Fruit fly (Drosophila melanogaster) whole organism, wandering third instar larva: ENCODE data around the gene CG43880.
A peak's percentile ranks its signal among the peaks of the same experiment; 100 is the strongest.

Experiments used
- Abd-B ChIP-seq: fragments of >200 bp; optimal IDR thresholded peaks from 2 replicates; lab custom pipeline; 2017; ENCODE audit warnings: missing biosample characterization, missing genetic modification characterization
- CG32264 ChIP-seq: fragments of 200-800 bp; sonication (Bioruptor generic); optimal IDR thresholded peaks from 2 replicates; lab custom pipeline; 2016; ENCODE audit warnings: missing biosample characterization, missing genetic modification characterization
- CG9705 ChIP-seq: fragments of 200-800 bp; sonication (Bioruptor generic); optimal IDR thresholded peaks from 2 replicates; lab custom pipeline; 2018; ENCODE audit warnings: missing biosample characterization, mild to moderate bottlenecking, missing genetic modification characterization
- CrebA ChIP-seq: fragments of 200-800 bp; sonication (Bioruptor generic); optimal IDR thresholded peaks from 2 replicates; lab custom pipeline; 2016; ENCODE audit warnings: missing biosample characterization, mild to moderate bottlenecking, missing genetic modification characterization, borderline replicate concordance
- Dif ChIP-seq: fragments of 200-275, 200-300 bp; sonication (Bioruptor generic); optimal IDR thresholded peaks from 2 replicates; lab custom pipeline; 2018; ENCODE audit warnings: missing biosample characterization, missing genetic modification characterization; ENCODE audit not compliant: partially characterized antibody
- Hnf4 ChIP-seq: fragments of 200-800 bp; sonication (Bioruptor generic); optimal IDR thresholded peaks from 2 replicates; lab custom pipeline; 2016; ENCODE audit warnings: missing biosample characterization, mild to moderate bottlenecking, missing genetic modification characterization
- Hr78 ChIP-seq: fragments of >200 bp; optimal IDR thresholded peaks from 2 replicates; lab custom pipeline; 2017; ENCODE audit warnings: missing biosample characterization, missing genetic modification characterization
- Jra ChIP-seq: sonication (Bioruptor generic); optimal IDR thresholded peaks from 2 replicates; lab custom pipeline; 2016; ENCODE audit warnings: missing biosample characterization, missing genetic modification characterization
- Mio ChIP-seq: sonication (Bioruptor generic); optimal IDR thresholded peaks from 2 replicates; lab custom pipeline; 2016; ENCODE audit warnings: missing biosample characterization, missing genetic modification characterization
- Myc ChIP-seq: fragments of >200 bp; optimal IDR thresholded peaks from 2 replicates; lab custom pipeline; 2017
- N ChIP-seq: fragments of >200 bp; optimal IDR thresholded peaks from 2 replicates; lab custom pipeline; 2018; ENCODE audit warnings: missing biosample characterization, missing external identifiers, missing genetic modification characterization
- OdsH ChIP-seq: fragments of 200-800 bp; sonication (Bioruptor generic); optimal IDR thresholded peaks from 2 replicates; lab custom pipeline; 2016; ENCODE audit warnings: missing biosample characterization, mild to moderate bottlenecking, missing genetic modification characterization
- Rel ChIP-seq, 2 experiments: fragments of 200-800 bp; sonication (Bioruptor generic) in 1 of 2; optimal IDR thresholded peaks; 2 replicates in 1 of 2; 3 replicates in 1 of 2; lab custom pipeline; 2016 to 2019; ENCODE audit warnings: mild to moderate bottlenecking in 2 of 2, missing biosample characterization in 2 of 2, missing genetic modification characterization in 2 of 2, moderate library complexity in 1 of 2
- Sp1 ChIP-seq: fragments of 200-800 bp; sonication (Bioruptor generic); optimal IDR thresholded peaks from 3 replicates; lab custom pipeline; 2019; ENCODE audit warnings: missing biosample characterization, mild to moderate bottlenecking, missing genetic modification characterization, moderate library complexity
- Vsx2 ChIP-seq: fragments of 200-300, 225-300 bp; sonication (Bioruptor generic); optimal IDR thresholded peaks from 2 replicates; lab custom pipeline; 2018; ENCODE audit warnings: missing biosample characterization, missing genetic modification characterization; ENCODE audit not compliant: partially characterized antibody
- br ChIP-seq: fragments of 200-800 bp; sonication (Bioruptor generic); optimal IDR thresholded peaks from 2 replicates; lab custom pipeline; 2016; ENCODE audit warnings: missing biosample characterization, missing genetic modification characterization
- brk ChIP-seq: fragments of 200-800 bp; sonication (Bioruptor generic); optimal IDR thresholded peaks from 2 replicates; lab custom pipeline; 2016; ENCODE audit warnings: missing biosample characterization, mild to moderate bottlenecking, missing genetic modification characterization
- dl ChIP-seq, 2 experiments: fragments of 175-275, 200-275 bp in 1 of 2; fragments of 200-275 bp in 1 of 2; sonication (Bioruptor generic); optimal IDR thresholded peaks; lab custom pipeline; 2018; ENCODE audit warnings: mild to moderate bottlenecking in 2 of 2, missing biosample characterization in 2 of 2, missing genetic modification characterization in 2 of 2, moderate library complexity in 2 of 2; ENCODE audit not compliant: partially characterized antibody in 2 of 2, insufficient read depth in 1 of 2
- dmrt93B ChIP-seq: fragments of 200-800 bp; sonication (Bioruptor generic); optimal IDR thresholded peaks from 2 replicates; lab custom pipeline; 2018; ENCODE audit warnings: missing biosample characterization, mild to moderate bottlenecking, missing genetic modification characterization
- ey ChIP-seq: fragments of 200-800 bp; sonication (Bioruptor generic); optimal IDR thresholded peaks from 2 replicates; lab custom pipeline; 2016; ENCODE audit warnings: missing biosample characterization, missing genetic modification characterization
- h ChIP-seq: fragments of 200-800 bp; sonication (Bioruptor generic); optimal IDR thresholded peaks from 3 replicates; lab custom pipeline; 2016; ENCODE audit warnings: missing biosample characterization, mild to moderate bottlenecking, missing genetic modification characterization
- jim ChIP-seq: fragments of 175-275, 200-325 bp; sonication (Bioruptor generic); optimal IDR thresholded peaks from 2 replicates; lab custom pipeline; 2016; ENCODE audit warnings: missing biosample characterization, mild to moderate bottlenecking, missing genetic modification characterization
- lola ChIP-seq: fragments of >200 bp; optimal IDR thresholded peaks from 2 replicates; lab custom pipeline; 2017; ENCODE audit warnings: missing biosample characterization, missing genetic modification characterization
- pan ChIP-seq: fragments of >200 bp; optimal IDR thresholded peaks from 2 replicates; lab custom pipeline; 2017
- psq ChIP-seq: fragments of 200-800 bp; sonication (Bioruptor generic); optimal IDR thresholded peaks from 3 replicates; lab custom pipeline; 2017; ENCODE audit warnings: missing biosample characterization, mild to moderate bottlenecking, missing genetic modification characterization, moderate library complexity
- rgr ChIP-seq: fragments of 200-800 bp; sonication (Bioruptor generic); optimal IDR thresholded peaks from 3 replicates; lab custom pipeline; 2016; ENCODE audit warnings: missing biosample characterization, mild to moderate bottlenecking, missing genetic modification characterization
- sage ChIP-seq: fragments of 200-800 bp; sonication (Bioruptor generic); optimal IDR thresholded peaks from 2 replicates; lab custom pipeline; 2016; ENCODE audit warnings: missing biosample characterization, mild to moderate bottlenecking, missing genetic modification characterization
- sv ChIP-seq: fragments of 200-800 bp; sonication (Bioruptor generic); optimal IDR thresholded peaks from 3 replicates; lab custom pipeline; 2016; ENCODE audit warnings: missing biosample characterization, missing genetic modification characterization
- tai ChIP-seq: sonication (Bioruptor generic); optimal IDR thresholded peaks from 2 replicates; lab custom pipeline; 2016; ENCODE audit warnings: missing biosample characterization, missing genetic modification characterization
- usp ChIP-seq: fragments of >200 bp; optimal IDR thresholded peaks from 2 replicates; lab custom pipeline; 2017; ENCODE audit warnings: missing biosample characterization, missing genetic modification characterization
- woc ChIP-seq: sonication (Bioruptor generic); optimal IDR thresholded peaks from 2 replicates; lab custom pipeline; 2016; ENCODE audit warnings: missing biosample characterization, mild to moderate bottlenecking, missing genetic modification characterization

Gene CG43880

dm6 chr3L:7943950-7944349 is 2.2 kb downstream of the CG43880 start:
- no peak for TF ChIP-seq CG32264
- no peak for TF ChIP-seq rgr
- TF ChIP-seq Hnf4 (GFP tag; lab: Kevin White, UChicago) = no peak
- TF ChIP-seq Mio (GFP tag; lab: Kevin White, UChicago) = no peak
- TF ChIP-seq pan (lab: Kevin White, UChicago) = no peak
- no peak for TF ChIP-seq br (GFP tag; lab: Kevin White, UChicago)
- TF ChIP-seq usp (GFP tag; lab: Kevin White, UChicago) = no peak
- no peak for TF ChIP-seq lola (GFP tag; lab: Kevin White, UChicago)
- TF ChIP-seq Myc = no peak
- no peak for TF ChIP-seq woc (GFP tag; lab: Kevin White, UChicago)
- TF ChIP-seq Dif (GFP tag; lab: Kevin White, UChicago) = no peak
- TF ChIP-seq, all 38 proteins: peak for 0

dm6 chr3L:7943046-7943445 is 3.1 kb downstream of the CG43880 start:
- TF ChIP-seq pan (lab: Kevin White, UChicago) = no peak
- no peak for TF ChIP-seq OdsH (GFP tag; lab: Kevin White, UChicago)
- peak; percentile 4 for TF ChIP-seq dmrt93B (GFP tag; lab: Kevin White, UChicago)
- no peak for TF ChIP-seq Hnf4 (GFP tag; lab: Kevin White, UChicago)
- no peak for TF ChIP-seq lola (GFP tag; lab: Kevin White, UChicago)
- TF ChIP-seq Vsx2 (GFP tag; lab: Kevin White, UChicago) = no peak
- TF ChIP-seq psq (GFP tag; lab: Kevin White, UChicago) = peak; percentile 29

DNA sequence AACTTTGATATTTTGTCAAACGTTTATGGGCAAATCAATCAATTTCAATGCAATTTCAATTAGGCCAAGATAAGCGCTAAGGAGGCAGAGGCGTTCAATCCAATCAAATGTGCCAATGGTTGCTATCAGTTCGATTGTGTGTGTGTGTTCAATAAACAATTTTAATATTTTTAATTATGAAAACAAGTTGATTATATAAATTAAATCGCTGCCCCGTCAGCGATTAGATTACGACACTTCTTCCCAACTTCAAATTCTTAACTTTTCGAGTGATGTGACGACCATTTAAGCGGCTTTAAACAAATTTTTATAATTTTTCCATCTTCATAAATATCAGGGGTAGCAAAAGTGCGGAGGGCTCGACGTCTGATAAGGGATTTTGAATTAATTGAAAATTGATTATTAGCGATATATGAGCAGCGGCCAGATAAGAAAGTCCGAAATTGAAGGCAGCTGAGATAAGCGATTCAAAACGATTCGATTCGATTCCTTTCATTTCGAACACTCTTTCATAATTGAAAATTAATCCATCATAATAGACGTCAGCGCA is 3.6 kb downstream of the CG43880 start:
- TF ChIP-seq tai (no peak), sv (no peak), dmrt93B (GFP tag; lab: Kevin White, UChicago) (no peak), Sp1 (GFP tag; lab: Kevin White, UChicago) (peak; percentile 20), brk (GFP tag; lab: Kevin White, UChicago) (no peak), Hr78 (no peak), woc (GFP tag; lab: Kevin White, UChicago) (no peak), Jra (GFP tag; lab: Kevin White, UChicago) (no peak), h (peak; percentile 34), CrebA (peak; percentile 42), N (GFP tag; lab: Kevin White, UChicago) (no peak), lola (GFP tag; lab: Kevin White, UChicago) (no peak), OdsH (GFP tag; lab: Kevin White, UChicago) (no peak)
- TF ChIP-seq, all 38 proteins: peak for 3

dm6 chr3L:7941514-7941913 is 4.6 kb downstream of the CG43880 start:
- TF ChIP-seq Abd-B (GFP tag; lab: Kevin White, UChicago) = no peak
- no peak for TF ChIP-seq CG9705 (GFP tag; lab: Kevin White, UChicago)
- TF ChIP-seq OdsH (GFP tag; lab: Kevin White, UChicago) = no peak
- TF ChIP-seq ey = no peak
- TF ChIP-seq woc (GFP tag; lab: Kevin White, UChicago) = no peak
- TF ChIP-seq N (GFP tag; lab: Kevin White, UChicago) = no peak
- no peak for TF ChIP-seq Rel (GFP tag; optimal IDR thresholded peaks at IDR 0.05; lab: Kevin White, UChicago)
- no peak for TF ChIP-seq Rel (tag; optimal IDR thresholded peaks at IDR 0.05; lab: Kevin White, UChicago)
- no peak for TF ChIP-seq Dif (GFP tag; lab: Kevin White, UChicago)
- TF ChIP-seq Mio (GFP tag; lab: Kevin White, UChicago) = no peak
- TF ChIP-seq, all 38 proteins: peak for 0

DNA sequence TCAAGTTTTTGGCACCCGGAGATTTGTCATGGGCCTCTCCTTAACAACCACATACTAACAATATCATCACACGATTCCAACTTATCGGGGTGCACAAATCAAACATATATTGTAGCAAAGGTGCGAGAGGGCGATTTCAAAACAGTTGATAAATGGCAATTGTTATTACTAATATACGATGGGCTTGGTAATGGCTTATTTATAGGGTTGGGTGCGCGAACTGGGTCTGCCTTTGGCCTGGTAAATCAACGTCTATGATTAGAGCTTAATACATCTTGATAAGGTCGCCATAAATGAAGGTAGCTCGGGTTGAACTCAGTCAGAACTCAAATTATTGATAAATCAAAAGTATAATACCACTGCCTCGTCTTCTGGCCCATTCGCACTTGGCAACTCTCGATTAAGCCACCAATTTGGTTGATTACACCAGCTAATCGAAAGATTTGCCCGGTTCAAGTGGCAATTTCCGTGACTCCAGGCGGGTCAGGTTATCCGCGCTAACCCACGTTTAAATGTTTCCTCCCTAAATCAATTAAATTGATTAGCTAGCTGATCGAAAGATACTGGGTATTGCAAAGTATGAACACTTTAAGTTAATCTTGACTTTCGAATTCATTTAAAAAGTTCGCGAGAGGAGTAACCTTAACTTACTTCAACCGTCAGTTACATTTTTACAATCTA is 5.4 kb downstream of the CG43880 start:
- peak; percentile 14 for TF ChIP-seq CrebA
- TF ChIP-seq jim (GFP tag; lab: Kevin White, UChicago) = no peak

dm6 chr3L:7938638-7939037 is 7.5 kb downstream of the CG43880 start:
- TF ChIP-seq jim (GFP tag; lab: Kevin White, UChicago) = no peak
- no peak for TF ChIP-seq Abd-B (GFP tag; lab: Kevin White, UChicago)
- TF ChIP-seq CrebA = no peak
- TF ChIP-seq woc (GFP tag; lab: Kevin White, UChicago) = no peak
- no peak for TF ChIP-seq dl (GFP tag; optimal IDR thresholded peaks at IDR 0.05; lab: Kevin White, UChicago; ENCODE audit: insufficient read depth in 1 of 2, partially characterized antibody in 2 of 2)
- TF ChIP-seq N (GFP tag; lab: Kevin White, UChicago) = no peak
- TF ChIP-seq sage (GFP tag; lab: Kevin White, UChicago) = no peak
- no peak for TF ChIP-seq CG9705 (GFP tag; lab: Kevin White, UChicago)
- no peak for TF ChIP-seq Hnf4 (GFP tag; lab: Kevin White, UChicago)
- TF ChIP-seq pan (lab: Kevin White, UChicago) = no peak
- TF ChIP-seq Sp1 (GFP tag; lab: Kevin White, UChicago) = no peak
- TF ChIP-seq Jra (GFP tag; lab: Kevin White, UChicago) = no peak
- no peak for TF ChIP-seq sv
- TF ChIP-seq Myc = no peak
- TF ChIP-seq Dif (GFP tag; lab: Kevin White, UChicago) = no peak
- TF ChIP-seq CG32264 = no peak
